Worm (Caenorhabditis elegans) whole organism, L1 larva: ENCODE results near the gene arrd-24.
A peak's percentile ranks its signal among the peaks of the same experiment; 100 is the strongest.

Source experiments
- C34B4.2 ChIP-seq: sonication (generic microtip); optimal IDR thresholded peaks from 2 replicates; lab custom pipeline; 2017; ENCODE audit warnings: mild to moderate bottlenecking, missing genetic modification characterization, missing compliant biosample characterization
- aha-1 ChIP-seq: fragments of 150-350 bp; optimal IDR thresholded peaks from 2 replicates; lab custom pipeline; 2014; ENCODE audit warnings: missing biosample characterization, missing genetic modification characterization
- blmp-1 ChIP-seq: fragments of 150-350 bp; optimal IDR thresholded peaks from 2 replicates; lab custom pipeline; 2014; ENCODE audit warnings: missing biosample characterization, missing genetic modification characterization
- ceh-63 ChIP-seq: fragments of 200-800 bp; sonication (Bioruptor generic); optimal IDR thresholded peaks from 2 replicates; lab custom pipeline; 2018; ENCODE audit warnings: mild to moderate bottlenecking, missing genetic modification characterization, missing compliant biosample characterization
- ceh-82 ChIP-seq, 3 experiments: fragments of 150-350 bp in 1 of 3; sonication (generic microtip) in 2 of 3; optimal IDR thresholded peaks; 2 replicates each; lab custom pipeline; 2014 to 2017; ENCODE audit warnings: missing biosample characterization in 3 of 3, missing genetic modification characterization in 3 of 3
- dpl-1 ChIP-seq, 3 experiments: fragments of 150-350 bp in 2 of 3; sonication (generic microtip) in 1 of 3; optimal IDR thresholded peaks; 2 replicates each; lab custom pipeline; 2014 to 2017; ENCODE audit warnings: missing biosample characterization in 3 of 3, missing genetic modification characterization in 3 of 3, missing genetic modification reagents in 3 of 3
- dsc-1 ChIP-seq: sonication (generic microtip); optimal IDR thresholded peaks from 2 replicates; lab custom pipeline; 2016; ENCODE audit warnings: mild to moderate bottlenecking, missing genetic modification characterization, missing compliant biosample characterization
- efl-1 ChIP-seq, 4 experiments: fragments of 150-350 bp; optimal IDR thresholded peaks in 3 of 4; peaks in 1 of 4; 1 replicate in 1 of 4; 2 replicates in 3 of 4; lab custom pipeline; 2014; ENCODE audit warnings: missing biosample characterization in 2 of 4, missing genetic modification characterization in 2 of 4, missing genetic modification reagents in 2 of 4
- egl-13 ChIP-seq: sonication (generic microtip); optimal IDR thresholded peaks from 2 replicates; lab custom pipeline; 2016; ENCODE audit warnings: missing genotype, missing genetic modification reagents, missing genetic modification characterization, missing compliant biosample characterization
- egl-27 ChIP-seq, 2 experiments: fragments of 150-350 bp in 1 of 2; sonication (generic microtip); optimal IDR thresholded peaks; 3 replicates each; lab custom pipeline; 2017 to 2018; ENCODE audit warnings: missing biosample characterization in 2 of 2, missing genetic modification characterization in 2 of 2, missing genetic modification reagents in 2 of 2
- elt-2 ChIP-seq: sonication (generic microtip); optimal IDR thresholded peaks from 2 replicates; lab custom pipeline; 2016; ENCODE audit warnings: missing genetic modification characterization, mild to moderate bottlenecking, inconsistent platforms, missing compliant biosample characterization, missing genetic modification reagents
- elt-3 ChIP-seq, 6 experiments: fragments of 150-350 bp in 1 of 6; sonication (generic microtip); optimal IDR thresholded peaks; 2 replicates each; lab custom pipeline; 2017 to 2018; ENCODE audit warnings: missing biosample characterization in 6 of 6, missing genetic modification characterization in 6 of 6, inconsistent platforms in 1 of 6
- fkh-10 ChIP-seq: sonication (generic microtip); optimal IDR thresholded peaks from 2 replicates; lab custom pipeline; 2017; ENCODE audit warnings: missing biosample characterization, missing genetic modification reagents, missing genetic modification characterization
- fkh-8 ChIP-seq: sonication (generic microtip); optimal IDR thresholded peaks from 2 replicates; lab custom pipeline; 2016; ENCODE audit warnings: mild to moderate bottlenecking, missing genetic modification characterization, missing compliant biosample characterization
- fos-1 ChIP-seq: fragments of 150-350 bp; optimal IDR thresholded peaks from 2 replicates; lab custom pipeline; 2014; ENCODE audit warnings: missing biosample characterization, missing genetic modification characterization
- grh-1 ChIP-seq: fragments of 200-800 bp; sonication (Bioruptor generic); IDR thresholded peaks from 2 replicates; pipeline ENCODE4 v1.3.6; 2022; ENCODE audit warnings: missing genetic modification reagents, missing genetic modification characterization, missing compliant biosample characterization
- hlh-17 ChIP-seq: fragments of 200-800 bp; sonication (Bioruptor generic); optimal IDR thresholded peaks from 2 replicates; lab custom pipeline; 2018; ENCODE audit warnings: missing genetic modification characterization, mild to moderate bottlenecking, missing compliant biosample characterization, moderate library complexity, borderline replicate concordance
- hpl-2 ChIP-seq: fragments of 150-350 bp; optimal IDR thresholded peaks from 2 replicates; lab custom pipeline; 2014; ENCODE audit warnings: missing biosample characterization, missing genetic modification reagents, missing genetic modification characterization
- isw-1 ChIP-seq: fragments of 200-800 bp; sonication (Bioruptor generic); IDR thresholded peaks from 2 replicates; pipeline ENCODE4 v1.3.6; 2022; ENCODE audit warnings: missing genetic modification characterization, missing compliant biosample characterization
- jun-1 ChIP-seq: fragments of 150-350 bp; optimal IDR thresholded peaks from 2 replicates; lab custom pipeline; 2014; ENCODE audit warnings: missing biosample characterization, missing genetic modification reagents, missing genetic modification characterization
- lin-14 ChIP-seq: fragments of 200-800 bp; sonication (Bioruptor generic); optimal IDR thresholded peaks from 2 replicates; lab custom pipeline; 2018; ENCODE audit warnings: mild to moderate bottlenecking, missing genetic modification characterization, moderate library complexity, missing compliant biosample characterization
- lin-15B ChIP-seq: fragments of 150-350 bp; sonication (generic microtip); optimal IDR thresholded peaks from 3 replicates; lab custom pipeline; 2014; ENCODE audit warnings: missing biosample characterization, missing genetic modification characterization
- lin-35 ChIP-seq, 2 experiments: fragments of 150-350 bp; optimal IDR thresholded peaks; 2 replicates each; lab custom pipeline; 2014; ENCODE audit warnings: missing biosample characterization in 2 of 2, missing genetic modification characterization in 2 of 2, missing genetic modification reagents in 2 of 2
- lin-39 ChIP-seq: fragments of 150-350 bp; optimal IDR thresholded peaks from 2 replicates; lab custom pipeline; 2014; ENCODE audit warnings: missing biosample characterization, missing genetic modification reagents, missing genetic modification characterization
- lir-3 ChIP-seq: sonication (generic microtip); optimal IDR thresholded peaks from 2 replicates; lab custom pipeline; 2016; ENCODE audit warnings: mild to moderate bottlenecking, missing genetic modification characterization, moderate library complexity, missing compliant biosample characterization; ENCODE audit not compliant: poor library complexity
- lsy-2 ChIP-seq, 2 experiments: fragments of 150-350 bp; optimal IDR thresholded peaks; 2 replicates each; lab custom pipeline; 2014; ENCODE audit warnings: missing biosample characterization in 2 of 2, missing genetic modification characterization in 2 of 2
- mab-9 ChIP-seq: fragments of 200-800 bp; sonication (Bioruptor generic); IDR thresholded peaks from 2 replicates; pipeline ENCODE4 v1.3.6; 2022; ENCODE audit warnings: missing genetic modification reagents, missing genetic modification characterization, missing compliant biosample characterization
- mdl-1 ChIP-seq, 2 experiments: fragments of 150-350 bp; optimal IDR thresholded peaks; 2 replicates each; lab custom pipeline; 2014 to 2017; ENCODE audit warnings: missing biosample characterization in 2 of 2, missing genetic modification characterization in 2 of 2, inconsistent platforms in 1 of 2
- mep-1 ChIP-seq: fragments of 150-350 bp; optimal IDR thresholded peaks from 2 replicates; lab custom pipeline; 2014; ENCODE audit warnings: missing biosample characterization, missing genetic modification characterization
- nhr-19 ChIP-seq: fragments of 200-800 bp; sonication (Bioruptor generic); conservative IDR thresholded peaks from 2 replicates; pipeline ENCODE4 v1.3.6; 2022; ENCODE audit warnings: missing genetic modification characterization, missing compliant biosample characterization
- nhr-71 ChIP-seq: sonication (generic microtip); optimal IDR thresholded peaks from 2 replicates; lab custom pipeline; 2016; ENCODE audit warnings: mild to moderate bottlenecking, missing genetic modification characterization, moderate library complexity, missing compliant biosample characterization
- nhr-76 ChIP-seq: sonication (generic microtip); optimal IDR thresholded peaks from 2 replicates; lab custom pipeline; 2017; ENCODE audit warnings: missing biosample characterization, missing genetic modification characterization
- nhr-77 ChIP-seq: fragments of 150-350 bp; optimal IDR thresholded peaks from 2 replicates; lab custom pipeline; 2014; ENCODE audit warnings: missing biosample characterization, missing genetic modification characterization
- nhr-85 ChIP-seq: sonication (generic microtip); peaks from one replicate; lab custom pipeline; 2016; ENCODE audit warnings: missing genetic modification characterization, inconsistent platforms, missing compliant biosample characterization
- nhr-90 ChIP-seq: sonication (generic microtip); optimal IDR thresholded peaks from 2 replicates; lab custom pipeline; 2016; ENCODE audit warnings: mild to moderate bottlenecking, missing genetic modification characterization, missing compliant biosample characterization; ENCODE audit not compliant: poor library complexity
- pag-3 ChIP-seq: sonication (generic microtip); optimal IDR thresholded peaks from 2 replicates; lab custom pipeline; 2017; ENCODE audit warnings: missing genetic modification characterization, mild to moderate bottlenecking, missing compliant biosample characterization, antibody characterized with exemption, borderline replicate concordance; ENCODE audit not compliant: insufficient read depth
- pqm-1 ChIP-seq: sonication (generic microtip); optimal IDR thresholded peaks from 3 replicates; lab custom pipeline; 2017; ENCODE audit warnings: missing biosample characterization, missing genetic modification characterization
- rnt-1 ChIP-seq: sonication (generic microtip); optimal IDR thresholded peaks from 2 replicates; lab custom pipeline; 2016; ENCODE audit warnings: mild to moderate bottlenecking, missing genetic modification characterization, moderate library complexity, missing compliant biosample characterization
- skn-1 ChIP-seq: fragments of 150-350 bp; optimal IDR thresholded peaks from 2 replicates; lab custom pipeline; 2014; ENCODE audit warnings: missing biosample characterization, missing genetic modification characterization
- snu-23 ChIP-seq: sonication (generic microtip); optimal IDR thresholded peaks from 2 replicates; lab custom pipeline; 2016; ENCODE audit warnings: missing genetic modification characterization, missing compliant biosample characterization
- sox-4 ChIP-seq: sonication (generic microtip); optimal IDR thresholded peaks from 2 replicates; lab custom pipeline; 2016; ENCODE audit warnings: missing genetic modification characterization, missing compliant biosample characterization
- sup-37 ChIP-seq: fragments of 200-800 bp; sonication (Bioruptor generic); optimal IDR thresholded peaks from 2 replicates; lab custom pipeline; 2018; ENCODE audit warnings: mild to moderate bottlenecking, missing genetic modification characterization, missing compliant biosample characterization
- tbx-2 ChIP-seq: sonication (generic microtip); optimal IDR thresholded peaks from 2 replicates; lab custom pipeline; 2016; ENCODE audit warnings: missing genetic modification characterization, missing compliant biosample characterization
- unc-130 ChIP-seq: fragments of 150-350 bp; optimal IDR thresholded peaks from 2 replicates; lab custom pipeline; 2017; ENCODE audit warnings: missing biosample characterization, missing genetic modification characterization, inconsistent platforms
- unc-62 ChIP-seq: fragments of 150-350 bp; optimal IDR thresholded peaks from 2 replicates; lab custom pipeline; 2014; ENCODE audit warnings: missing biosample characterization, missing genetic modification reagents, missing genetic modification characterization
- vab-15 ChIP-seq: sonication (generic microtip); optimal IDR thresholded peaks from 2 replicates; lab custom pipeline; 2017; ENCODE audit warnings: missing genotype, mild to moderate bottlenecking, missing genetic modification characterization, missing compliant biosample characterization
- xbp-1 ChIP-seq: sonication (generic microtip); optimal IDR thresholded peaks from 2 replicates; lab custom pipeline; 2016; ENCODE audit warnings: missing genetic modification characterization, missing compliant biosample characterization
- zip-4 ChIP-seq: fragments of 200-800 bp; sonication (Bioruptor generic); optimal IDR thresholded peaks from 2 replicates; lab custom pipeline; 2018; ENCODE audit warnings: mild to moderate bottlenecking, missing genetic modification characterization, moderate library complexity, missing compliant biosample characterization
- ztf-11 ChIP-seq, 2 experiments: sonication (generic microtip); optimal IDR thresholded peaks; 2 replicates each; lab custom pipeline; 2016 to 2017; ENCODE audit warnings: missing genetic modification characterization in 2 of 2, missing biosample characterization in 1 of 2, missing compliant biosample characterization in 1 of 2
- ztf-4 ChIP-seq: fragments of 150-350 bp; optimal IDR thresholded peaks from 2 replicates; lab custom pipeline; 2014; ENCODE audit warnings: missing biosample characterization, missing genetic modification characterization

Gene arrd-24

DNA sequence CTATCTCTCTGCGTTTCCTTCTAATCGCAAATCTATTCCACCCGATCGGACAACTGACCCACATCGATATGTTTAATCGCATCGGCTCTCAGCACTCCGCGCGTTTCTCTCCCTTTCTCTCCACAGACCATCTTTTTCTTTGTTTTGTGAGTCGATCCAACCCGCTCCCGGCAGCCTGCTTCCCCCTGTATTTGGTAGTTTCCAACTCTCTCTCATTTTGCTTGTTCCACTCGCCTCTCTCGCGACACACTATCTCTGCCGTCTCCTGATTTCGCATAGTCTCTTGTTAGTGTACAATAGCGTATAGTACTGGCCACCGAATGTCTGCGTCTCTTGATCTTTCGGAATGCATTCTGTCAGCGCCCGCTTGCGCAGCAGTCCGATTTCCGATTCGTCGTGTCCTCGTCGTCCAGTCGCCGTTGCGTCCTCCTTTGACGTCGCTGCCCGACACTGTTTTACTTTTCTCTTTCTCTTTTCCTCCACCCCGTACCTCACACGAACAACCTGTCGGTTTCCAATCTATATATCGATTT, 29.6 kb downstream of the arrd-24 start:
- TF ChIP-seq dsc-1 (tag; lab: Kevin White, UChicago) (no peak), unc-130 (tag; lab: Kevin White, UChicago) (no peak), aha-1 (tag; lab: Kevin White, UChicago) (no peak), lin-35 (GFP tag; optimal IDR thresholded peaks at IDR 0.05; lab: Kevin White, UChicago) (peak; percentile 6 to 63), pag-3 (no peak), nhr-85 (tag; lab: Kevin White, UChicago) (peak; percentile 94), pqm-1 (tag; lab: Kevin White, UChicago) (no peak), nhr-19 (GFP tag; lab: Robert Waterston, UW) (peak; percentile 46), lin-39 (tag; lab: Kevin White, UChicago) (no peak), mdl-1 (tag; optimal IDR thresholded peaks at IDR 0.05; lab: Kevin White, UChicago) (peak in 1 of 2 experiments; percentile 38), ceh-82 (tag; optimal IDR thresholded peaks at IDR 0.05; lab: Kevin White, UChicago) (peak; percentile 15 to 38 (median 21)), elt-2 (tag; lab: Kevin White, UChicago) (no peak), nhr-90 (peak; percentile 80), mab-9 (GFP tag; lab: Robert Waterston, UW) (no peak), tbx-2 (peak; percentile 63), C34B4.2 (tag; lab: Kevin White, UChicago) (no peak), lin-14 (GFP tag; lab: Kevin White, UChicago) (peak; percentile 81), vab-15 (tag; lab: Kevin White, UChicago) (no peak), jun-1 (tag; lab: Kevin White, UChicago) (peak; percentile 44), fos-1 (tag; lab: Kevin White, UChicago) (peak; percentile 34), lin-15B (tag; lab: Kevin White, UChicago) (no peak), rnt-1 (tag; lab: Kevin White, UChicago) (peak; percentile 32), fkh-10 (GFP tag; lab: Kevin White, UChicago) (no peak), hpl-2 (GFP tag; lab: Kevin White, UChicago) (no peak), nhr-76 (no peak), hlh-17 (GFP tag; lab: Kevin White, UChicago) (no peak), grh-1 (peak; percentile 74), egl-13 (no peak), fkh-8 (no peak), egl-27 (tag; optimal IDR thresholded peaks at IDR 0.05; lab: Kevin White, UChicago) (peak; percentile 38 to 72), sup-37 (no peak), ztf-4 (tag; lab: Kevin White, UChicago) (peak; percentile 13), ceh-63 (GFP tag; lab: Kevin White, UChicago) (no peak), lir-3 (tag; lab: Kevin White, UChicago) (no peak), zip-4 (GFP tag; lab: Kevin White, UChicago) (peak; percentile 41), elt-3 (tag; optimal IDR thresholded peaks at IDR 0.05; lab: Kevin White, UChicago) (peak in 4 of 6 experiments; percentile 56 to 76 (median 68)), sox-4 (tag; lab: Kevin White, UChicago) (no peak), lsy-2 (tag; optimal IDR thresholded peaks at IDR 0.05; lab: Kevin White, UChicago) (peak; percentile 34 to 39), unc-62 (no peak), isw-1 (GFP tag; lab: Robert Waterston, UW) (no peak), efl-1 (optimal IDR thresholded peaks at IDR 0.05; lab: Kevin White, UChicago) (peak; percentile 13 to 50), efl-1 (GFP tag; optimal IDR thresholded peaks at IDR 0.05 in 1 of 2; lab: Kevin White, UChicago) (peak in 1 of 2 experiments; percentile 75), mep-1 (tag; lab: Kevin White, UChicago) (peak; percentile 54), nhr-77 (tag; lab: Kevin White, UChicago) (peak; percentile 36), xbp-1 (peak; percentile 40), blmp-1 (peak; percentile 76), snu-23 (GFP tag; lab: Kevin White, UChicago) (peak; percentile 68), skn-1 (tag; lab: Kevin White, UChicago) (peak; percentile 10), nhr-71 (tag; lab: Kevin White, UChicago) (peak; percentile 73), ztf-11 (tag; optimal IDR thresholded peaks at IDR 0.05; lab: Kevin White, UChicago) (peak in 1 of 2 experiments; percentile 22), dpl-1 (GFP tag; optimal IDR thresholded peaks at IDR 0.05; lab: Kevin White, UChicago) (no peak)
